Fruit fly (Drosophila melanogaster) whole organism, embryonic: ENCODE measurements around the gene CG9717.

Source experiments
- Abd-B ChIP-seq: fragments of 200-800 bp; sonication (Bioruptor generic); optimal IDR thresholded peaks from 2 replicates; lab custom pipeline; 2018; ENCODE audit warnings: missing biosample characterization, mild to moderate bottlenecking, missing genetic modification characterization, moderate library complexity
- Atf-2 ChIP-seq: fragments of 200-800 bp; sonication (Bioruptor generic); optimal IDR thresholded peaks from 2 replicates; lab custom pipeline; 2016; ENCODE audit warnings: missing biosample characterization, missing genetic modification characterization
- Blimp-1 ChIP-seq: fragments of 200-800 bp; sonication (Bioruptor generic); optimal IDR thresholded peaks from 3 replicates; lab custom pipeline; 2018; ENCODE audit warnings: missing biosample characterization, missing genetic modification characterization, mild to moderate bottlenecking, moderate library complexity, missing genetic modification reagents
- CG10654 ChIP-seq: fragments of 200-800 bp; sonication (Bioruptor generic); optimal IDR thresholded peaks from 2 replicates; lab custom pipeline; 2016; ENCODE audit warnings: missing biosample characterization, missing genetic modification characterization
- CG11093 ChIP-seq: fragments of 200-800 bp; sonication (Bioruptor generic); IDR thresholded peaks from 3 replicates; pipeline ENCODE4 v1.3.6; 2022; ENCODE audit warnings: missing biosample characterization, missing genetic modification characterization
- CG11723 ChIP-seq: fragments of 200-800 bp; sonication (Bioruptor generic); optimal IDR thresholded peaks from 2 replicates; lab custom pipeline; 2017; ENCODE audit warnings: missing biosample characterization, mild to moderate bottlenecking, missing genetic modification characterization
- CG13287 ChIP-seq: fragments of 200-800 bp; sonication (Bioruptor generic); IDR thresholded peaks from 2 replicates; pipeline ENCODE4 v1.3.6; 2022; ENCODE audit warnings: missing biosample characterization, missing genetic modification characterization; ENCODE audit not compliant: partially characterized antibody
- CG13894 ChIP-seq: fragments of 200-800 bp; sonication (Bioruptor generic); optimal IDR thresholded peaks from 3 replicates; lab custom pipeline; 2018; ENCODE audit warnings: missing biosample characterization, mild to moderate bottlenecking, missing genetic modification characterization, moderate library complexity
- CG14860 ChIP-seq: fragments of 200-800 bp; sonication (Bioruptor generic); IDR thresholded peaks from 3 replicates; pipeline ENCODE4 v1.3.6; 2022; ENCODE audit warnings: missing biosample characterization, missing genetic modification characterization; ENCODE audit not compliant: partially characterized antibody
- CG3163 ChIP-seq: fragments of 200-800 bp; sonication (Bioruptor generic); optimal IDR thresholded peaks from 3 replicates; lab custom pipeline; 2016; ENCODE audit warnings: missing biosample characterization, missing genetic modification characterization
- CG5953 ChIP-seq: fragments of 200-800 bp; sonication (Bioruptor generic); IDR thresholded peaks from 2 replicates; pipeline ENCODE4 v1.3.6; 2022; ENCODE audit warnings: missing biosample characterization, missing genetic modification characterization
- CG7786 ChIP-seq: fragments of 200-800 bp; sonication (Bioruptor generic); optimal IDR thresholded peaks from 2 replicates; lab custom pipeline; 2016; ENCODE audit warnings: missing biosample characterization, missing genetic modification characterization
- CG9727 ChIP-seq: fragments of 200-800 bp; sonication (Bioruptor generic); optimal IDR thresholded peaks from 3 replicates; lab custom pipeline; 2017; ENCODE audit warnings: missing biosample characterization, mild to moderate bottlenecking, missing genetic modification characterization
- CrebB ChIP-seq: fragments of 200-800 bp; sonication (Bioruptor generic); optimal IDR thresholded peaks from 3 replicates; lab custom pipeline; 2018; ENCODE audit warnings: missing biosample characterization, mild to moderate bottlenecking, missing genetic modification characterization
- D19A ChIP-seq: fragments of 200-800 bp; optimal IDR thresholded peaks from 3 replicates; lab custom pipeline; 2019; ENCODE audit warnings: missing biosample characterization, mild to moderate bottlenecking, missing genetic modification characterization, moderate library complexity
- Dp ChIP-seq: fragments of 200-800 bp; sonication (Bioruptor generic); optimal IDR thresholded peaks from 2 replicates; lab custom pipeline; 2018; ENCODE audit warnings: missing biosample characterization, mild to moderate bottlenecking, missing genetic modification characterization, moderate library complexity
- E2f2 ChIP-seq: fragments of 200-800 bp; sonication (Bioruptor generic); IDR thresholded peaks from 2 replicates; pipeline ENCODE4 v1.3.6; 2022; ENCODE audit warnings: missing biosample characterization, missing genetic modification characterization
- Gug ChIP-seq: fragments of 200-800 bp; sonication (Bioruptor generic); IDR thresholded peaks from 4 replicates; pipeline ENCODE4 v1.3.6; 2022; ENCODE audit warnings: missing biosample characterization, missing genetic modification characterization
- MBD-R2 ChIP-seq: fragments of 200-800 bp; sonication (Bioruptor generic); IDR thresholded peaks from 2 replicates; pipeline ENCODE4 v1.3.6; 2022; ENCODE audit warnings: missing biosample characterization, missing genetic modification characterization
- MESR4 ChIP-seq: fragments of 200-800 bp; sonication (Bioruptor generic); optimal IDR thresholded peaks from 2 replicates; lab custom pipeline; 2018; ENCODE audit warnings: missing biosample characterization, mild to moderate bottlenecking, missing genetic modification characterization, moderate library complexity
- NC2β ChIP-seq: fragments of 200-800 bp; sonication (Bioruptor generic); optimal IDR thresholded peaks from 2 replicates; lab custom pipeline; 2016; ENCODE audit warnings: missing biosample characterization, missing genetic modification characterization
- Optix ChIP-seq: fragments of 200-800 bp; sonication (Bioruptor generic); IDR thresholded peaks from 3 replicates; pipeline ENCODE4 v1.3.6; 2022; ENCODE audit warnings: missing biosample characterization, missing genetic modification characterization
- Sox100B ChIP-seq: fragments of 200-800 bp; sonication (Bioruptor generic); optimal IDR thresholded peaks from 3 replicates; lab custom pipeline; 2018; ENCODE audit warnings: missing biosample characterization, mild to moderate bottlenecking, missing genetic modification characterization
- Stat92E ChIP-seq, 3 experiments: fragments of >200 bp in 2 of 3; fragments of 200-800 bp in 1 of 3; sonication (Bioruptor generic) in 1 of 3; optimal IDR thresholded peaks; 2 replicates each; lab custom pipeline; 2017 to 2019; ENCODE audit warnings: missing biosample characterization in 3 of 3, missing genetic modification characterization in 3 of 3, mild to moderate bottlenecking in 1 of 3, moderate library complexity in 1 of 3
- YL-1 ChIP-seq: fragments of 200-800 bp; sonication (Bioruptor generic); optimal IDR thresholded peaks from 3 replicates; lab custom pipeline; 2017; ENCODE audit warnings: missing biosample characterization, mild to moderate bottlenecking, missing genetic modification characterization
- cas ChIP-seq: fragments of 200-800 bp; sonication (Bioruptor generic); IDR thresholded peaks from 2 replicates; pipeline ENCODE4 v1.3.6; 2022; ENCODE audit warnings: missing biosample characterization, missing genetic modification characterization
- caup ChIP-seq: fragments of 200-800 bp; sonication (Bioruptor generic); optimal IDR thresholded peaks from 3 replicates; lab custom pipeline; 2017; ENCODE audit warnings: missing biosample characterization, mild to moderate bottlenecking, missing genetic modification characterization, moderate library complexity; ENCODE audit not compliant: severe bottlenecking
- croc ChIP-seq: fragments of 200-800 bp; sonication (Bioruptor generic); conservative IDR thresholded peaks from 3 replicates; pipeline ENCODE4 v1.3.6; 2022; ENCODE audit warnings: missing biosample characterization, missing genetic modification characterization
- cwo ChIP-seq: fragments of 200-800 bp; sonication (Bioruptor generic); optimal IDR thresholded peaks from 3 replicates; lab custom pipeline; 2017; ENCODE audit warnings: missing biosample characterization, missing genetic modification characterization, mild to moderate bottlenecking, moderate library complexity, missing genetic modification reagents
- eve ChIP-seq, 2 experiments: fragments of >200 bp; optimal IDR thresholded peaks; 2 replicates each; lab custom pipeline; 2017; ENCODE audit warnings: missing biosample characterization in 2 of 2, missing genetic modification characterization in 2 of 2
- gem ChIP-seq: fragments of 200-800 bp; sonication (Bioruptor generic); optimal IDR thresholded peaks from 2 replicates; lab custom pipeline; 2019; ENCODE audit warnings: missing biosample characterization, mild to moderate bottlenecking, missing genetic modification characterization, moderate library complexity
- gfzf ChIP-seq: fragments of 200-800 bp; sonication (Bioruptor generic); optimal IDR thresholded peaks from 2 replicates; lab custom pipeline; 2016; ENCODE audit warnings: missing biosample characterization, mild to moderate bottlenecking, missing genetic modification characterization, moderate library complexity
- gsb-n ChIP-seq: fragments of 200-800 bp; sonication (Bioruptor generic); optimal IDR thresholded peaks from 3 replicates; lab custom pipeline; 2018; ENCODE audit warnings: missing biosample characterization, mild to moderate bottlenecking, missing genetic modification characterization
- inv ChIP-seq: fragments of 200-800 bp; sonication (Bioruptor generic); IDR thresholded peaks from 2 replicates; pipeline ENCODE4 v1.3.6; 2022; ENCODE audit warnings: missing biosample characterization, missing genetic modification characterization; ENCODE audit not compliant: partially characterized antibody
- lab ChIP-seq: fragments of 200-800 bp; sonication (Bioruptor generic); optimal IDR thresholded peaks from 3 replicates; lab custom pipeline; 2017; ENCODE audit warnings: missing biosample characterization, missing genetic modification characterization, mild to moderate bottlenecking, moderate library complexity, missing genetic modification reagents
- nerfin-1 ChIP-seq: fragments of 200-800 bp; sonication (Bioruptor generic); optimal IDR thresholded peaks from 3 replicates; lab custom pipeline; 2019; ENCODE audit warnings: missing biosample characterization, mild to moderate bottlenecking, missing genetic modification characterization, moderate library complexity
- oc ChIP-seq: fragments of 200-800 bp; sonication (Bioruptor generic); optimal IDR thresholded peaks from 2 replicates; lab custom pipeline; 2018; ENCODE audit warnings: missing biosample characterization, mild to moderate bottlenecking, missing genetic modification characterization, moderate library complexity
- onecut ChIP-seq: fragments of 200-800 bp; sonication (Bioruptor generic); IDR thresholded peaks from 2 replicates; pipeline ENCODE4 v1.3.6; 2022; ENCODE audit warnings: missing biosample characterization, missing genetic modification characterization
- pros ChIP-seq: fragments of 200-800 bp; sonication (Bioruptor generic); optimal IDR thresholded peaks from 3 replicates; lab custom pipeline; 2019; ENCODE audit warnings: missing biosample characterization, mild to moderate bottlenecking, missing genetic modification characterization, moderate library complexity
- rib ChIP-seq: fragments of 200-800 bp; sonication (Bioruptor generic); IDR thresholded peaks from 2 replicates; pipeline ENCODE4 v1.3.6; 2022; ENCODE audit warnings: missing biosample characterization, missing genetic modification characterization
- row ChIP-seq: fragments of 200-800 bp; sonication (Bioruptor generic); IDR thresholded peaks from 3 replicates; pipeline ENCODE4 v1.3.6; 2022; ENCODE audit warnings: missing biosample characterization, missing genetic modification characterization
- sens ChIP-seq: fragments of 200-800 bp; sonication (Bioruptor generic); peaks from one replicate; lab custom pipeline; 2016; ENCODE audit warnings: missing biosample characterization, missing genetic modification characterization
- shn ChIP-seq: fragments of 200-800 bp; sonication (Bioruptor generic); optimal IDR thresholded peaks from 3 replicates; lab custom pipeline; 2016; ENCODE audit warnings: missing biosample characterization, missing genetic modification characterization
- sima ChIP-seq: fragments of 200-800 bp; sonication (Bioruptor generic); optimal IDR thresholded peaks from 2 replicates; lab custom pipeline; 2016; ENCODE audit warnings: missing biosample characterization, missing genetic modification characterization
- sob ChIP-seq: fragments of 200-800 bp; sonication (Bioruptor generic); IDR thresholded peaks from 2 replicates; pipeline ENCODE4 v1.3.6; 2022; ENCODE audit warnings: missing biosample characterization, missing genetic modification characterization
- tna ChIP-seq: fragments of 200-800 bp; sonication (Bioruptor generic); IDR thresholded peaks from 2 replicates; pipeline ENCODE4 v1.3.6; 2022; ENCODE audit warnings: missing biosample characterization, missing genetic modification characterization; ENCODE audit not compliant: partially characterized antibody
- tup ChIP-seq: fragments of 200-800 bp; sonication (Bioruptor generic); optimal IDR thresholded peaks from 2 replicates; lab custom pipeline; 2016; ENCODE audit warnings: missing biosample characterization, mild to moderate bottlenecking, missing genetic modification characterization, moderate library complexity
- twi ChIP-seq: fragments of 200-800 bp; optimal IDR thresholded peaks from 2 replicates; lab custom pipeline; 2019; ENCODE audit warnings: missing biosample characterization, mild to moderate bottlenecking, missing genetic modification characterization, moderate library complexity
- unpg ChIP-seq: fragments of 200-800 bp; sonication (Bioruptor generic); optimal IDR thresholded peaks from 3 replicates; lab custom pipeline; 2018; ENCODE audit warnings: missing biosample characterization, mild to moderate bottlenecking, missing genetic modification characterization, moderate library complexity

CG9717 gene

DNA sequence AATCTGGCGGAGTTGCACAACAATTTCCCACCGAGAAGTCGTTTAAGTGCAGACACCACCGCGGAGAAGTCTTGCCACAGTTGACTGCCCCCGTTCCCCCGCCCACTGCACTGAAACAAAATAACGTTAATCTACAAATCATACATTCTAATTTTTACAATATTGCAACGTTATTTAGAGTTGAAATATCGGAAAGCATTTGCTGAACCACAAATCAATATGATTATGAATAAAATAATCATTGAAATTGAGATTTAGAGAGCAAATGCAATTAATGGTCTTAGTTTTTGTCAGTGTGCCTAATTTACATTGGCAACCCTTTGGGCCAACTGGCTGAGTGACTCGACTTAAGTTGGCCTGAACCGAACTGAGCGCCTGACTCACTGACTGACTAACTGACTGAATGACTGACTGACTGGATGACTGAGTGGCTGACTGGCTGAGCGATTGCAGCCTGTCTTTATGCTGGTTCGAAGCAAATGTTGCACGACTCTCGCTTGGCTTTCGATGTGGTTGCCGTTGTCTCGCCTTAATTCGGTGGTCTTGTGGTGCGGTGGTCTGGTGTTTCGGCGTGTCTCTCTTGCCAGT is 16.5 kb downstream of the CG9717 start (continued):
- peak; percentile 58; the same call in 2 of the 4 replicates for TF ChIP-seq Gug (GFP tag; lab: Robert Waterston, UW)
- TF ChIP-seq Blimp-1 (GFP tag; lab: Kevin White, UChicago) = peak; percentile 89
- TF ChIP-seq CG7786 (GFP tag; lab: Kevin White, UChicago) = peak; percentile 39
- TF ChIP-seq MESR4 (GFP tag; lab: Kevin White, UChicago) = no peak
- no peak for TF ChIP-seq twi
- peak; percentile 93 for TF ChIP-seq unpg (GFP tag; lab: Kevin White, UChicago)
- TF ChIP-seq CG13287 (GFP tag; lab: Robert Waterston, UW) = no peak
- 0 out of 2 replicates have a peak, but pooled peaks have one; percentile 11 for TF ChIP-seq rib (GFP tag; lab: Robert Waterston, UW)
- peak; percentile 72 for TF ChIP-seq Optix (GFP tag; lab: Robert Waterston, UW)
- TF ChIP-seq E2f2 (GFP tag; lab: Robert Waterston, UW) = peak; percentile 47
- peak; percentile 84 for TF ChIP-seq row
- TF ChIP-seq tup (GFP tag; lab: Kevin White, UChicago) = no peak
- no peak for TF ChIP-seq Stat92E (GFP tag; optimal IDR thresholded peaks at IDR 0.05; lab: Kevin White, UChicago)
- no peak for TF ChIP-seq Sox100B
- TF ChIP-seq NC2β (GFP tag; lab: Kevin White, UChicago) = peak; percentile 62
- TF ChIP-seq croc (GFP tag; lab: Robert Waterston, UW) = peak; percentile 70; the same call in 2 of the 3 replicates
- peak; percentile 91 for TF ChIP-seq gem (tag; lab: Kevin White, UChicago)
- no peak for TF ChIP-seq sima (GFP tag; lab: Kevin White, UChicago)
- TF ChIP-seq Dp = no peak
- peak; percentile 24; the same call in 1 of the 2 replicates for TF ChIP-seq MBD-R2 (GFP tag; lab: Robert Waterston, UW)
- peak; percentile 89 for TF ChIP-seq oc (tag; lab: Kevin White, UChicago)
- TF ChIP-seq sob (GFP tag; lab: Robert Waterston, UW) = no peak
- peak; percentile 59 for TF ChIP-seq caup (GFP tag; lab: Kevin White, UChicago)
- TF ChIP-seq eve (GFP tag; optimal IDR thresholded peaks at IDR 0.05; lab: Kevin White, UChicago) = peak in 1 of 2 experiments; percentile 86
- peak; percentile 88 for TF ChIP-seq CG5953 (GFP tag; lab: Robert Waterston, UW)
- peak; percentile 63 for TF ChIP-seq CG10654 (GFP tag; lab: Kevin White, UChicago)
- peak; percentile 56 for TF ChIP-seq CG9727 (GFP tag; lab: Kevin White, UChicago)
- no peak for TF ChIP-seq inv (GFP tag; lab: Robert Waterston, UW)
- TF ChIP-seq CG11093 (GFP tag; lab: Robert Waterston, UW) = peak; percentile 72; the same call in 2 of the 3 replicates
- no peak for TF ChIP-seq nerfin-1
- 0 out of 2 replicates have a peak, but pooled peaks have one; percentile 8 for TF ChIP-seq cas (GFP tag; lab: Robert Waterston, UW)
- TF ChIP-seq CG3163 (GFP tag; lab: Kevin White, UChicago) = no peak
- peak; percentile 96 for TF ChIP-seq sens
- TF ChIP-seq CrebB (tag; lab: Kevin White, UChicago) = peak; percentile 44
- peak; percentile 76 for TF ChIP-seq pros
- TF ChIP-seq CG13894 (tag; lab: Kevin White, UChicago) = no peak
- TF ChIP-seq CG14860 (GFP tag; lab: Robert Waterston, UW) = no peak
- TF ChIP-seq shn (GFP tag; lab: Kevin White, UChicago) = peak; percentile 13
- peak; percentile 77 for TF ChIP-seq onecut (GFP tag; lab: Robert Waterston, UW)
- TF ChIP-seq Atf-2 (GFP tag; lab: Kevin White, UChicago) = peak; percentile 36
- TF ChIP-seq gfzf (GFP tag; lab: Kevin White, UChicago) = no peak
- TF ChIP-seq lab (GFP tag; lab: Kevin White, UChicago) = peak; percentile 84
- no peak for TF ChIP-seq cwo (GFP tag; lab: Kevin White, UChicago)
- no peak for TF ChIP-seq tna (GFP tag; lab: Robert Waterston, UW)
- peak; percentile 12 for TF ChIP-seq YL-1 (GFP tag; lab: Kevin White, UChicago)
- peak; percentile 58 for TF ChIP-seq Abd-B (GFP tag; lab: Kevin White, UChicago)
- no peak for TF ChIP-seq CG11723 (GFP tag; lab: Kevin White, UChicago)
- peak; percentile 83 for TF ChIP-seq gsb-n (tag; lab: Kevin White, UChicago)
- TF ChIP-seq D19A (tag; lab: Kevin White, UChicago) = peak; percentile 76
